Worm (Caenorhabditis elegans): ENCODE data around the gene lron-7.

- TF ChIP-seq ama-1 (optimal IDR thresholded peaks at IDR 0.05) (no peak), hmbx-1 (tag; optimal IDR thresholded peaks at IDR 0.05) (no peak), F13C5.2 (tag; optimal IDR thresholded peaks at IDR 0.05) (no peak), ceh-36 (tag; optimal IDR thresholded peaks at IDR 0.05) (no peak), scrt-1 (GFP tag; IDR thresholded peaks at IDR 0.05) (no peak), tbx-11 (GFP tag; IDR thresholded peaks at IDR 0.05) (no peak), hnd-1 (tag; optimal IDR thresholded peaks at IDR 0.05) (no peak), pes-1 (GFP tag; IDR thresholded peaks at IDR 0.05) (no peak), ets-7 (tag; optimal IDR thresholded peaks at IDR 0.05) (no peak), tra-4 (tag; optimal IDR thresholded peaks at IDR 0.05) (no peak), tbx-37 (GFP tag; conservative IDR thresholded peaks at IDR 0.05) (no peak), hmg-4 (GFP tag; optimal IDR thresholded peaks at IDR 0.05) (no peak), ceh-13 (GFP tag; optimal IDR thresholded peaks at IDR 0.05) (no peak), sea-1 (GFP tag; conservative IDR thresholded peaks at IDR 0.05) (no peak)
Observed at ce11 chrX:7313236-7313635, 21.3 kb downstream of the lron-7 start.

All from whole organism, early embryonic.